Fruit fly (Drosophila melanogaster) whole organism, pupa: ENCODE results near the gene CG14883.

Experiments
- CG10348 ChIP-seq: fragments of 200-800 bp; sonication (Bioruptor generic); IDR thresholded peaks from 2 replicates; pipeline ENCODE4 v1.3.6; 2022; ENCODE audit warnings: missing biosample characterization, missing genetic modification characterization
- CG12605 ChIP-seq: fragments of 200-800 bp; sonication (Bioruptor generic); IDR thresholded peaks from 2 replicates; pipeline ENCODE4 v1.3.6; 2022; ENCODE audit warnings: missing biosample characterization, missing genetic modification characterization
- CG13204 ChIP-seq: fragments of 200-800 bp; sonication (Bioruptor generic); optimal IDR thresholded peaks from 2 replicates; lab custom pipeline; 2018; ENCODE audit warnings: missing biosample characterization, mild to moderate bottlenecking, missing genetic modification characterization, moderate library complexity
- CG14655 ChIP-seq: fragments of 200-800 bp; sonication (Bioruptor generic); optimal IDR thresholded peaks from 3 replicates; lab custom pipeline; 2017; ENCODE audit warnings: mild to moderate bottlenecking, missing biosample characterization, missing genetic modification reagents, missing genetic modification characterization
- CG15710 ChIP-seq: fragments of 200-800 bp; sonication (Bioruptor generic); optimal IDR thresholded peaks from 2 replicates; lab custom pipeline; 2018; ENCODE audit warnings: missing biosample characterization, mild to moderate bottlenecking, missing genetic modification characterization, moderate library complexity
- CG17806 ChIP-seq: fragments of 200-800 bp; sonication (Bioruptor generic); optimal IDR thresholded peaks from 2 replicates; lab custom pipeline; 2018; ENCODE audit warnings: missing biosample characterization, mild to moderate bottlenecking, missing genetic modification characterization, moderate library complexity
- CG32121 ChIP-seq: fragments of 200-800 bp; sonication (Bioruptor generic); IDR thresholded peaks from 2 replicates; pipeline ENCODE4 v1.3.6; 2022; ENCODE audit warnings: missing biosample characterization, missing genetic modification characterization
- CG34367 ChIP-seq: fragments of 200-800 bp; sonication (Bioruptor generic); optimal IDR thresholded peaks from 2 replicates; lab custom pipeline; 2018; ENCODE audit warnings: missing biosample characterization, mild to moderate bottlenecking, missing genetic modification characterization
- CG4496 ChIP-seq: fragments of 200-800 bp; sonication (Bioruptor generic); IDR thresholded peaks from 3 replicates; pipeline ENCODE4 v1.3.6; 2022; ENCODE audit warnings: missing biosample characterization, missing genetic modification characterization
- CG8159 ChIP-seq: fragments of 200-800 bp; sonication (Bioruptor generic); optimal IDR thresholded peaks from 3 replicates; lab custom pipeline; 2018; ENCODE audit warnings: missing biosample characterization, mild to moderate bottlenecking, missing genetic modification characterization, moderate library complexity
- CG8301 ChIP-seq: fragments of 200-800 bp; sonication (Bioruptor generic); optimal IDR thresholded peaks from 2 replicates; lab custom pipeline; 2018; ENCODE audit warnings: missing biosample characterization, mild to moderate bottlenecking, missing genetic modification characterization
- CG9948 ChIP-seq: fragments of 200-800 bp; sonication (Bioruptor generic); optimal IDR thresholded peaks from 2 replicates; lab custom pipeline; 2018; ENCODE audit warnings: missing biosample characterization, mild to moderate bottlenecking, missing genetic modification characterization, moderate library complexity
- D1 ChIP-seq: fragments of 200-800 bp; sonication (Bioruptor generic); optimal IDR thresholded peaks from 2 replicates; lab custom pipeline; 2018; ENCODE audit warnings: missing biosample characterization, mild to moderate bottlenecking, missing genetic modification characterization, moderate library complexity
- EcR ChIP-seq: fragments of 200-800 bp; sonication (Bioruptor generic); optimal IDR thresholded peaks from 3 replicates; lab custom pipeline; 2019; ENCODE audit warnings: missing biosample characterization, missing genetic modification characterization, mild to moderate bottlenecking, moderate library complexity, missing genetic modification reagents
- Ets98B ChIP-seq: fragments of 200-800 bp; sonication (Bioruptor generic); IDR thresholded peaks from 2 replicates; pipeline ENCODE4 v1.3.6; 2022; ENCODE audit warnings: missing biosample characterization, missing genetic modification characterization
- Pif1A ChIP-seq: fragments of 200-800 bp; sonication (Bioruptor generic); optimal IDR thresholded peaks from 3 replicates; lab custom pipeline; 2016; ENCODE audit warnings: missing biosample characterization, missing genetic modification characterization
- Pif1B ChIP-seq: fragments of 200-800 bp; sonication (Bioruptor generic); optimal IDR thresholded peaks from 3 replicates; lab custom pipeline; 2016; ENCODE audit warnings: missing biosample characterization, missing genetic modification characterization
- Snoo ChIP-seq: fragments of 200-800 bp; sonication (Bioruptor generic); optimal IDR thresholded peaks from 3 replicates; lab custom pipeline; 2017; ENCODE audit warnings: missing biosample characterization, mild to moderate bottlenecking, missing genetic modification characterization, inconsistent platforms
- fd96Ca ChIP-seq: fragments of 200-800 bp; sonication (Bioruptor generic); IDR thresholded peaks from 3 replicates; pipeline ENCODE4 v1.3.6; 2022; ENCODE audit warnings: missing biosample characterization, missing genetic modification characterization
- gl ChIP-seq: fragments of 200-800 bp; sonication (Bioruptor generic); optimal IDR thresholded peaks from 2 replicates; lab custom pipeline; 2018; ENCODE audit warnings: missing biosample characterization, mild to moderate bottlenecking, missing genetic modification characterization
- rn ChIP-seq: fragments of 200-800 bp; sonication (Bioruptor generic); IDR thresholded peaks from 2 replicates; pipeline ENCODE4 v1.3.6; 2022; ENCODE audit warnings: missing biosample characterization, missing genetic modification characterization

Gene CG14883

dm6 chr3R:16427520-16427919 is 28.3 kb upstream of the CG14883 start:
- TF ChIP-seq fd96Ca (GFP tag; lab: Robert Waterston, UW) (no peak), CG13204 (GFP tag; lab: Kevin White, UChicago) (no peak), Snoo (tag; lab: Kevin White, UChicago) (no peak), gl (tag; lab: Kevin White, UChicago) (no peak), CG14655 (GFP tag; lab: Kevin White, UChicago) (no peak)
- TF ChIP-seq, all 21 proteins: peak for 0

dm6 chr3R:16430381-16430780 is 25.5 kb upstream of the CG14883 start, which contains the start of gene CG31279:
TSS of gene CG31279 (plus strand) at chr3R:16430681.
- TF ChIP-seq Ets98B (GFP tag; lab: Robert Waterston, UW) (no peak), CG15710 (no peak), Pif1B (GFP tag; lab: Kevin White, UChicago) (no peak), CG32121 (GFP tag; lab: Robert Waterston, UW) (no peak), CG10348 (GFP tag; lab: Robert Waterston, UW) (no peak), CG8301 (no peak), D1 (tag; lab: Kevin White, UChicago) (no peak), gl (tag; lab: Kevin White, UChicago) (no peak), CG34367 (tag; lab: Kevin White, UChicago) (no peak), CG13204 (GFP tag; lab: Kevin White, UChicago) (no peak), fd96Ca (GFP tag; lab: Robert Waterston, UW) (no peak), CG14655 (GFP tag; lab: Kevin White, UChicago) (no peak), CG4496 (GFP tag; lab: Robert Waterston, UW) (no peak), Pif1A (no peak), CG17806 (tag; lab: Kevin White, UChicago) (no peak), CG8159 (tag; lab: Kevin White, UChicago) (no peak), Snoo (tag; lab: Kevin White, UChicago) (no peak), rn (GFP tag; lab: Robert Waterston, UW) (no peak), CG12605 (GFP tag; lab: Robert Waterston, UW) (no peak)

- TF ChIP-seq CG8159 (tag; lab: Kevin White, UChicago) (peak; percentile 9), CG4496 (GFP tag; lab: Robert Waterston, UW) (peak; percentile 39; the same call in 1 of the 3 replicates), Snoo (tag; lab: Kevin White, UChicago) (peak; percentile 1), CG8301 (no peak)
- TF ChIP-seq, all 21 proteins: peak for 3
These were observed 24.1 kb upstream of the CG14883 start for dm6 chr3R:16431707-16432106.

- TF ChIP-seq Snoo (tag; lab: Kevin White, UChicago) = peak; percentile 35
- peak; percentile 66 for TF ChIP-seq CG8301
- no peak for TF ChIP-seq CG13204 (GFP tag; lab: Kevin White, UChicago)
- no peak for TF ChIP-seq Pif1A
- no peak for TF ChIP-seq D1 (tag; lab: Kevin White, UChicago)
- peak; percentile 62 for TF ChIP-seq CG17806 (tag; lab: Kevin White, UChicago)
- TF ChIP-seq rn (GFP tag; lab: Robert Waterston, UW) = no peak
- no peak for TF ChIP-seq CG4496 (GFP tag; lab: Robert Waterston, UW)
- no peak; the same call in 1 of the 2 replicates for TF ChIP-seq Ets98B (GFP tag; lab: Robert Waterston, UW)
- peak; percentile 68 for TF ChIP-seq CG15710
- no peak for TF ChIP-seq fd96Ca (GFP tag; lab: Robert Waterston, UW)
- TF ChIP-seq CG10348 (GFP tag; lab: Robert Waterston, UW) = no peak
- TF ChIP-seq CG9948 (tag; lab: Kevin White, UChicago) = peak; percentile 57
- TF ChIP-seq gl (tag; lab: Kevin White, UChicago) = no peak
- no peak for TF ChIP-seq Pif1B (GFP tag; lab: Kevin White, UChicago)
- TF ChIP-seq CG34367 (tag; lab: Kevin White, UChicago) = peak; percentile 40
- TF ChIP-seq CG12605 (GFP tag; lab: Robert Waterston, UW) = peak; percentile 37; the same call in 1 of the 2 replicates
- TF ChIP-seq EcR = no peak
- TF ChIP-seq CG32121 (GFP tag; lab: Robert Waterston, UW) = peak; percentile 56
- no peak for TF ChIP-seq CG8159 (tag; lab: Kevin White, UChicago)
- TF ChIP-seq CG14655 (GFP tag; lab: Kevin White, UChicago) = no peak
- TF ChIP-seq, all 21 proteins: peak for 8
These were observed 23.2 kb upstream of the CG14883 start, which contains the start of gene Fntb for dm6 chr3R:16432665-16433065. TSS of gene Fntb (plus strand) at chr3R:16432998.

- TF ChIP-seq CG4496 (GFP tag; lab: Robert Waterston, UW) (no peak), CG14655 (GFP tag; lab: Kevin White, UChicago) (no peak), CG15710 (no peak), CG10348 (GFP tag; lab: Robert Waterston, UW) (no peak), Snoo (tag; lab: Kevin White, UChicago) (no peak), fd96Ca (GFP tag; lab: Robert Waterston, UW) (no peak), CG34367 (tag; lab: Kevin White, UChicago) (no peak), D1 (tag; lab: Kevin White, UChicago) (no peak)
These were observed 21.3 kb upstream of the CG14883 start, which contains the start of gene CG14881 for dm6 chr3R:16434599-16434998. TSS of gene CG14881 (plus strand) at chr3R:16434899.

- TF ChIP-seq CG4496 (GFP tag; lab: Robert Waterston, UW) (no peak), Pif1A (no peak), Snoo (tag; lab: Kevin White, UChicago) (no peak), CG34367 (tag; lab: Kevin White, UChicago) (no peak), CG13204 (GFP tag; lab: Kevin White, UChicago) (no peak), CG8159 (tag; lab: Kevin White, UChicago) (no peak), CG32121 (GFP tag; lab: Robert Waterston, UW) (no peak), CG12605 (GFP tag; lab: Robert Waterston, UW) (no peak), D1 (tag; lab: Kevin White, UChicago) (no peak), rn (GFP tag; lab: Robert Waterston, UW) (no peak), fd96Ca (GFP tag; lab: Robert Waterston, UW) (no peak), Pif1B (GFP tag; lab: Kevin White, UChicago) (no peak), CG14655 (GFP tag; lab: Kevin White, UChicago) (no peak), Ets98B (GFP tag; lab: Robert Waterston, UW) (no peak), gl (tag; lab: Kevin White, UChicago) (no peak), CG17806 (tag; lab: Kevin White, UChicago) (no peak), CG8301 (no peak)
- TF ChIP-seq, all 21 proteins: peak for 0
These were observed 19.3 kb upstream of the CG14883 start, which contains the start of gene mRpS33 for dm6 chr3R:16436374-16437037. TSS of gene mRpS33 (minus strand) at chr3R:16436597.
